Worm (Caenorhabditis elegans): ENCODE measurements around the gene F37H8.5.

F37H8.5 gene

DNA sequence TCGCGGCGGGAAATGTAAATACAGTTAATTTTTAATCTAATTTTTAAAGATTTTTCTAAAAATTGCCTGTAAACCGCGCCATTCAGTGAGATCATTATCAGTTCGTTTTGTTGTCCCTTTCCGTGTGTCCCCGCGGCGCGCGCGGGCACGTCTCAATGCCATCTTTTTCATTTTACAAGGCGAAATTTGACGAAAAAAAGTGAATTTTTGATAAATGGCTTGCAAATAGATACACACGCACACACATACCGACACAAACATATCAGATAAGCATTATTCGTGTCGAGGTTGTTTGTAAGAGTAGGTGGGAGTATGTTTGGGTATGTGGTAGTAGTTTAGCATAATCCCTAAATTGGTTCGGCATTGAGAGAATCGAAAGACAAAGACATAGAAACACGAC, 17.8 kb downstream of the F37H8.5 start:
- TF ChIP-seq pha-4 (tag; optimal IDR thresholded peaks at IDR 0.05) (no peak), ceh-48 (tag; optimal IDR thresholded peaks at IDR 0.05) (no peak), fkh-6 (tag; optimal IDR thresholded peaks at IDR 0.05) (no peak), ahr-1 (tag; optimal IDR thresholded peaks at IDR 0.05) (no peak), sox-4 (tag; optimal IDR thresholded peaks at IDR 0.05) (no peak), syd-9 (tag; optimal IDR thresholded peaks at IDR 0.05) (no peak), fax-1 (tag; optimal IDR thresholded peaks at IDR 0.05) (no peak), ztf-16 (tag; optimal IDR thresholded peaks at IDR 0.05) (no peak), F13H6.1 (tag; optimal IDR thresholded peaks at IDR 0.05) (no peak), ama-1 (optimal IDR thresholded peaks at IDR 0.05) (no peak)

DNA sequence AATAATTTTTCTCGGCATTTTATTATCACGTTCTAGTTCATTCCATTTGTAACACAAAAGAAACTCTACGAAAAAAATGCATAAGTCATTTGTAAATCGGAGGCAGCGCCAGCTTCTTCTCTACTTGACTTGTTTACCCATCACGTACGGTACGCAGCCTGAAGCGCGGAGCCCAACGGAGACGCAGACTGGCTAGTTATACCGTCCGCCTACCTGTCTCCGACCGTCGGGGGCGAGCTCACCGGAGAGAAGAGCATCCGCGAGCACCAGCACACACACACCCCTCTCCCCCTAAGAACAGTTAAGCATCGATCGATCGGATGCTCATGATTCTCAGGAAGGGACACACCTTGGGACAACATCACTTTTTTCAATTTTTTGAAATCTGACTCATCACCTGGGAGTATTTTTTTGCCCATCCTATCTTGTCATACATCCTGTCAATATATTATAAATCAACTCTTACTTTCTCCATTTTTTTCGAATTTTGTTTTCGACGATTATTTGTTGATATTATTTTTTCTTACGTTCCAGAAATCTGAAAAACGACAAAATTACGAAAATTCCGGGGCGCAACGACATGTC, 33.9 kb downstream of the F37H8.5 start, which contains the start of gene plpr-1:
Gene plpr-1 (plus strand): TSS at position 535 of the 585 bp plus-strand sequence.
- peak; percentile 19 for TF ChIP-seq ets-4 (tag; optimal IDR thresholded peaks at IDR 0.05)
- TF ChIP-seq fkh-10 (GFP tag; optimal IDR thresholded peaks at IDR 0.05) = no peak

DNA sequence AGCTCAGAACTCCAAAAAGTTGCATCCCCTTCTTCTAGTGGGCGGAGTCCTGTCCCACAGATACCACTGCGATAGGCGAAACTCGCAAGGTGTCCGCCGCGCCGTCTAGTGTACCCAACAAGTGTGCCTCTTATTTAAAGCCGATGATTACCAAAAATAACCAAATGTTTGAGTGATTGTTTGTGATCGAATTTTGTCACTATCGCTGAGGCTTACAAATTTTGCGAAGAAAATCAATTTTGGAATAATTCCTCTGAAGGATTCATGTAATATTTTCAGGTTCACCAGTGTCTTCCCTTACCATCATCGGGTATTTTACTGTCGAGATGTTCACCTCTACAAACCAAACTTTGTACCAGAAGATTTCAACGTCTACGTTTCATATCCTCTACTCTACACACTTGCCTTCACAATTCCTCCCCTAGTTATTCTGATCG, 36.1 kb downstream of the F37H8.5 start:
- no peak for TF ChIP-seq npax-4 (tag; optimal IDR thresholded peaks at IDR 0.05)
- no peak for TF ChIP-seq ceh-24 (tag; optimal IDR thresholded peaks at IDR 0.05)
- no peak for TF ChIP-seq sox-2 (GFP tag; IDR thresholded peaks at IDR 0.05)
- no peak for TF ChIP-seq ceh-2 (tag; optimal IDR thresholded peaks at IDR 0.05)
- TF ChIP-seq T23F11.4 (GFP tag; optimal IDR thresholded peaks at IDR 0.05) = no peak
- no peak for TF ChIP-seq ztf-16 (tag; optimal IDR thresholded peaks at IDR 0.05)
- no peak for TF ChIP-seq syd-9 (tag; optimal IDR thresholded peaks at IDR 0.05)
- TF ChIP-seq ceh-6 (GFP tag; optimal IDR thresholded peaks at IDR 0.05) = no peak
- TF ChIP-seq nfya-1 (tag; optimal IDR thresholded peaks at IDR 0.05) = peak; percentile 50
- TF ChIP-seq unc-86 (tag; optimal IDR thresholded peaks at IDR 0.05) = no peak
- TF ChIP-seq ceh-30 (tag; optimal IDR thresholded peaks at IDR 0.05) = no peak
- no peak for TF ChIP-seq hlh-13 (GFP tag; optimal IDR thresholded peaks at IDR 0.05)
- no peak for TF ChIP-seq nhr-232 (tag; optimal IDR thresholded peaks at IDR 0.05)
- no peak for TF ChIP-seq pros-1 (tag; optimal IDR thresholded peaks at IDR 0.05)
- no peak for TF ChIP-seq ttx-3 (tag; optimal IDR thresholded peaks at IDR 0.05)
- no peak for TF ChIP-seq madf-2 (tag; optimal IDR thresholded peaks at IDR 0.05)
- TF ChIP-seq fkh-10 (GFP tag; optimal IDR thresholded peaks at IDR 0.05) = no peak
- peak; percentile 88 for TF ChIP-seq ama-1 (optimal IDR thresholded peaks at IDR 0.05)
- no peak for TF ChIP-seq odd-2 (tag; optimal IDR thresholded peaks at IDR 0.05)
- peak; percentile 17 for TF ChIP-seq dve-1 (tag; optimal IDR thresholded peaks at IDR 0.05)
- no peak for TF ChIP-seq ceh-45 (GFP tag; IDR thresholded peaks at IDR 0.05)
- TF ChIP-seq unc-3 (GFP tag; conservative IDR thresholded peaks at IDR 0.05) = no peak
- no peak for TF ChIP-seq unc-3 (tag; optimal IDR thresholded peaks at IDR 0.05)
- no peak for TF ChIP-seq ceh-14 (tag; optimal IDR thresholded peaks at IDR 0.05)

DNA sequence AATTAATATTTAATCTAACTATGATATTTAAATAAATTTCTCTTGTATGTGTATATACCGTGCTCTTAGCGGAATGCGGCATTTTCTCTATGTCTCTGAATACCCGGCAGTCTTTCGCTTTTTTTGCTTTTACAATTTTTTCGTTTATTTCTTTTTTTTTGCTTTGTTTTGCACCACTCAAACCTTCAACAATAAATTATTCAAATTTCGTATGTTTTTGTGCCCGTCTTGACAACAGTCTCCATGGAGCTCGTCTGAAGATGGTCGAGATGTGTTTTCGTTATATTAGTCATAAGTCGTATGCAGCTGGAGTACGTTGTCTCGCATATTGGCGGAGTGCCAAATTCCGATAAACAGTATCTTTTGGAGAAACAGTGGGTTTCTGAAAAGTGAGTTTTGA, 38.4 kb downstream of the F37H8.5 start, which contains the start of gene T06D8.2:
Gene T06D8.2 (plus strand): TSS at position 301 of the 400 bp plus-strand sequence.
- TF ChIP-seq eyg-1 (tag; optimal IDR thresholded peaks at IDR 0.05) (no peak), pros-1 (tag; optimal IDR thresholded peaks at IDR 0.05) (no peak), ceh-6 (GFP tag; optimal IDR thresholded peaks at IDR 0.05) (no peak), elt-2 (tag; optimal IDR thresholded peaks at IDR 0.05) (no peak), odd-2 (tag; optimal IDR thresholded peaks at IDR 0.05) (no peak), pha-4 (tag; optimal IDR thresholded peaks at IDR 0.05) (no peak), ama-1 (optimal IDR thresholded peaks at IDR 0.05) (no peak), ahr-1 (tag; optimal IDR thresholded peaks at IDR 0.05) (no peak), npax-4 (tag; optimal IDR thresholded peaks at IDR 0.05) (no peak), nhr-232 (tag; optimal IDR thresholded peaks at IDR 0.05) (no peak), ceh-19 (GFP tag; optimal IDR thresholded peaks at IDR 0.05) (no peak), gmeb-2 (tag; optimal IDR thresholded peaks at IDR 0.05) (no peak), hlh-15 (tag; optimal IDR thresholded peaks at IDR 0.05) (no peak), pag-3 (tag; optimal IDR thresholded peaks at IDR 0.05; ENCODE audit: borderline replicate concordance) (no peak), dve-1 (tag; optimal IDR thresholded peaks at IDR 0.05) (no peak), C38D4.7 (GFP tag; optimal IDR thresholded peaks at IDR 0.05) (no peak), pat-9 (tag; optimal IDR thresholded peaks at IDR 0.05) (no peak), tbx-2 (tag; optimal IDR thresholded peaks at IDR 0.05) (no peak), pax-1 (tag; optimal IDR thresholded peaks at IDR 0.05) (no peak), dmd-4 (tag; optimal IDR thresholded peaks at IDR 0.05; ENCODE audit: borderline replicate concordance) (no peak)
